Fruit fly (Drosophila melanogaster): Measurements from ENCODE around the gene CG1582.
A peak's percentile ranks its signal among the peaks of the same experiment; 100 is the strongest.

Gene CG1582

dm6 chrX:10877087-10877935 is 21.8 kb downstream of the CG1582 start, which contains the start of gene CG1637 (continued):
- TF ChIP-seq CG6654 (GFP tag; optimal IDR thresholded peaks at IDR 0.05), result no peak
- TF ChIP-seq eyg (GFP tag; optimal IDR thresholded peaks at IDR 0.05), result no peak
- peak; percentile 64 for TF ChIP-seq HLH4C (GFP tag; IDR thresholded peaks at IDR 0.05; ENCODE audit: partially characterized antibody)
- TF ChIP-seq grn (GFP tag; optimal IDR thresholded peaks at IDR 0.05), result no peak
- no peak for TF ChIP-seq CG30403 (GFP tag; optimal IDR thresholded peaks at IDR 0.05)
- no peak for TF ChIP-seq slou (GFP tag; optimal IDR thresholded peaks at IDR 0.05)
- no peak for TF ChIP-seq rib (GFP tag; IDR thresholded peaks at IDR 0.05)
- TF ChIP-seq CG16863 (GFP tag; optimal IDR thresholded peaks at IDR 0.05), result no peak
- TF ChIP-seq CG1603 (tag; optimal IDR thresholded peaks at IDR 0.05), result peak; percentile 50
- TF ChIP-seq nmo (GFP tag; optimal IDR thresholded peaks at IDR 0.05), result no peak
- no peak for TF ChIP-seq CG8944 (GFP tag; optimal IDR thresholded peaks at IDR 0.05)
- TF ChIP-seq vfl (GFP tag; optimal IDR thresholded peaks at IDR 0.05), result no peak
- TF ChIP-seq stwl (tag; optimal IDR thresholded peaks at IDR 0.05), result peak; percentile 28
- no peak for TF ChIP-seq CG16779 (GFP tag; IDR thresholded peaks at IDR 0.05)
- peak; percentile 42 for TF ChIP-seq CG15514 (GFP tag; optimal IDR thresholded peaks at IDR 0.05)
- TF ChIP-seq Dll (GFP tag; IDR thresholded peaks at IDR 0.05; ENCODE audit: partially characterized antibody), result peak; percentile 72
- TF ChIP-seq caup (GFP tag; optimal IDR thresholded peaks at IDR 0.05; ENCODE audit: severe bottlenecking), result no peak
- no peak for TF ChIP-seq E2f1 (GFP tag; IDR thresholded peaks at IDR 0.05)
- TF ChIP-seq Dip2 (GFP tag; IDR thresholded peaks at IDR 0.05), result no peak
- no peak for TF ChIP-seq CG4730 (GFP tag; IDR thresholded peaks at IDR 0.05)
- TF ChIP-seq Sin3A (optimal IDR thresholded peaks at IDR 0.05), result no peak
- TF ChIP-seq CG11723 (GFP tag; optimal IDR thresholded peaks at IDR 0.05), result no peak
- TF ChIP-seq CG17328 (GFP tag; IDR thresholded peaks at IDR 0.05), result no peak
- peak; percentile 74 for TF ChIP-seq Bgb (GFP tag; IDR thresholded peaks at IDR 0.05; ENCODE audit: partially characterized antibody)
- no peak for TF ChIP-seq ap (GFP tag; IDR thresholded peaks at IDR 0.05)
- TF ChIP-seq Nf-YB (GFP tag; optimal IDR thresholded peaks at IDR 0.05), result no peak
- no peak for TF ChIP-seq BtbVII (GFP tag; optimal IDR thresholded peaks at IDR 0.05)
- no peak for TF ChIP-seq CG10431 (GFP tag; optimal IDR thresholded peaks at IDR 0.05)
- no peak for TF ChIP-seq zen (tag; optimal IDR thresholded peaks at IDR 0.05)
- no peak for TF ChIP-seq Antp (GFP tag; optimal IDR thresholded peaks at IDR 0.05)
- TF ChIP-seq CG11456 (GFP tag; IDR thresholded peaks at IDR 0.05), result no peak
- no peak for TF ChIP-seq CG14667 (GFP tag; IDR thresholded peaks at IDR 0.05)
- TF ChIP-seq Hr3 (GFP tag; optimal IDR thresholded peaks at IDR 0.05), result no peak
- TF ChIP-seq Med (GFP tag), result peak; percentile 32
- 0 out of 3 replicates have a peak, but pooled peaks have one; percentile 8 for TF ChIP-seq row (GFP tag; IDR thresholded peaks at IDR 0.05)
- no peak for TF ChIP-seq lola (GFP tag; optimal IDR thresholded peaks at IDR 0.05)
- no peak for TF ChIP-seq CG9609 (GFP tag; optimal IDR thresholded peaks at IDR 0.05)
- TF ChIP-seq fd64A (GFP tag; optimal IDR thresholded peaks at IDR 0.05), result no peak
- TF ChIP-seq CG34224 (GFP tag; IDR thresholded peaks at IDR 0.05; ENCODE audit: partially characterized antibody), result peak; percentile 54
- TF ChIP-seq Dp (GFP tag; optimal IDR thresholded peaks at IDR 0.05), result peak; percentile 92
- TF ChIP-seq CG42726 (GFP tag; IDR thresholded peaks at IDR 0.05; ENCODE audit: partially characterized antibody), result peak; percentile 51; the same call in 1 of the 2 replicates
- no peak for TF ChIP-seq Atf3 (GFP tag; optimal IDR thresholded peaks at IDR 0.05)
- TF ChIP-seq cas (GFP tag; IDR thresholded peaks at IDR 0.05), result no peak
- no peak for TF ChIP-seq PHDP (tag; optimal IDR thresholded peaks at IDR 0.05)
- no peak for TF ChIP-seq lbe (GFP tag; optimal IDR thresholded peaks at IDR 0.05)
- TF ChIP-seq HmgZ (tag; optimal IDR thresholded peaks at IDR 0.05), result no peak
- no peak for TF ChIP-seq CG12155 (GFP tag; optimal IDR thresholded peaks at IDR 0.05)
- no peak for TF ChIP-seq usp (GFP tag; optimal IDR thresholded peaks at IDR 0.05)
- TF ChIP-seq CG2678 (tag; optimal IDR thresholded peaks at IDR 0.05), result no peak

Measured in whole organism, embryonic.